Fruit fly (Drosophila melanogaster) whole organism, prepupa: Measurements from ENCODE around the gene CG10898.

Experiments used
- CG16779 ChIP-seq: fragments of 200-800 bp; sonication (Bioruptor generic); optimal IDR thresholded peaks from 3 replicates; lab custom pipeline; 2017; ENCODE audit warnings: missing biosample characterization, mild to moderate bottlenecking, missing genetic modification characterization
- CG4318 ChIP-seq: fragments of 200-800 bp; sonication (Bioruptor generic); optimal IDR thresholded peaks from 3 replicates; lab custom pipeline; 2017; ENCODE audit warnings: missing biosample characterization, mild to moderate bottlenecking, missing genetic modification characterization
- CG8632 ChIP-seq: fragments of 200-800 bp; sonication (Bioruptor generic); optimal IDR thresholded peaks from 3 replicates; lab custom pipeline; 2016; ENCODE audit warnings: missing biosample characterization, missing genetic modification characterization
- CG9139 ChIP-seq: fragments of 200-800 bp; sonication (Bioruptor generic); optimal IDR thresholded peaks from 3 replicates; lab custom pipeline; 2017; ENCODE audit warnings: missing biosample characterization, mild to moderate bottlenecking, missing genetic modification characterization
- Ets96B ChIP-seq: fragments of 200-800 bp; optimal IDR thresholded peaks from 2 replicates; lab custom pipeline; 2019; ENCODE audit warnings: missing biosample characterization, mild to moderate bottlenecking, missing genetic modification characterization, moderate library complexity
- Gug ChIP-seq: fragments of 200-800 bp; sonication (Bioruptor generic); IDR thresholded peaks from 2 replicates; pipeline ENCODE4 v1.3.6; 2022; ENCODE audit warnings: missing biosample characterization, missing genetic modification characterization
- Hr38 ChIP-seq: sonication (Bioruptor generic); optimal IDR thresholded peaks from 2 replicates; lab custom pipeline; 2016; ENCODE audit warnings: missing biosample characterization, missing genetic modification characterization
- Hr39 ChIP-seq: fragments of 200-800 bp; sonication (Bioruptor generic); optimal IDR thresholded peaks from 2 replicates; lab custom pipeline; 2016; ENCODE audit warnings: missing biosample characterization, missing genetic modification characterization
- Lpt ChIP-seq: fragments of 200-800 bp; sonication (Bioruptor generic); optimal IDR thresholded peaks from 3 replicates; lab custom pipeline; 2016; ENCODE audit warnings: missing biosample characterization, missing genetic modification characterization
- Sox102F ChIP-seq: fragments of 200-800 bp; sonication (Bioruptor generic); optimal IDR thresholded peaks from 2 replicates; lab custom pipeline; 2016; ENCODE audit warnings: missing biosample characterization, mild to moderate bottlenecking, missing genetic modification characterization
- esn ChIP-seq: fragments of 200-800 bp; sonication (Bioruptor generic); optimal IDR thresholded peaks from 2 replicates; lab custom pipeline; 2016; ENCODE audit warnings: missing biosample characterization, mild to moderate bottlenecking, missing genetic modification characterization, moderate library complexity
- fd85E ChIP-seq: fragments of 200-800 bp; sonication (Bioruptor generic); optimal IDR thresholded peaks from 3 replicates; lab custom pipeline; 2016; ENCODE audit warnings: missing biosample characterization, missing genetic modification characterization
- ss ChIP-seq, 2 experiments: fragments of 200-800 bp; sonication (Bioruptor generic); optimal IDR thresholded peaks; 2 replicates in 1 of 2; 3 replicates in 1 of 2; lab custom pipeline; 2017 to 2018; ENCODE audit warnings: mild to moderate bottlenecking in 2 of 2, missing biosample characterization in 2 of 2, missing genetic modification characterization in 2 of 2, moderate library complexity in 1 of 2

dm6 chr3R:11562326-11563109 lies 4.9 kb downstream of the CG10898 start:
- TF ChIP-seq Lpt (GFP tag; lab: Kevin White, UChicago) (peak; percentile 95), Sox102F (GFP tag; lab: Kevin White, UChicago) (peak; percentile 96), Hr38 (GFP tag; lab: Kevin White, UChicago) (no peak), Hr39 (GFP tag; lab: Kevin White, UChicago) (peak; percentile 95), CG8632 (GFP tag; lab: Kevin White, UChicago) (peak; percentile 90), fd85E (GFP tag; lab: Kevin White, UChicago) (peak; percentile 95), ss (GFP tag; optimal IDR thresholded peaks at IDR 0.05; lab: Kevin White, UChicago) (peak; percentile 91 to 94), CG9139 (GFP tag; lab: Kevin White, UChicago) (peak; percentile 83), esn (GFP tag; lab: Kevin White, UChicago) (peak; percentile 96), Ets96B (tag; lab: Kevin White, UChicago) (peak; percentile 94), CG16779 (tag; lab: Kevin White, UChicago) (peak; percentile 91), CG4318 (GFP tag; lab: Kevin White, UChicago) (peak; percentile 87), Gug (GFP tag; lab: Robert Waterston, UW) (peak; percentile 92)
